Worm (Caenorhabditis elegans) whole organism, young adult: Measurements from ENCODE around the gene flap-1.

Source experiments
- B0336.3 ChIP-seq: fragments of 200-800 bp; sonication (Bioruptor generic); IDR thresholded peaks from 2 replicates; pipeline ENCODE4 v1.3.6; 2022; ENCODE audit warnings: missing genetic modification characterization, missing compliant biosample characterization
- C06A6.2 ChIP-seq: fragments of 200-800 bp; sonication (Bioruptor generic); conservative IDR thresholded peaks from 2 replicates; pipeline ENCODE4 v1.3.6; 2022; ENCODE audit warnings: missing genetic modification characterization, missing compliant biosample characterization
- C17E4.6 ChIP-seq: fragments of 200-800 bp; sonication (Bioruptor generic); IDR thresholded peaks from 2 replicates; pipeline ENCODE4 v1.3.6; 2022; ENCODE audit warnings: missing genetic modification reagents, missing genetic modification characterization, missing compliant biosample characterization
- D2030.7 ChIP-seq: fragments of 200-800 bp; sonication (Bioruptor generic); IDR thresholded peaks from 2 replicates; pipeline ENCODE4 v1.3.6; 2022; ENCODE audit warnings: missing genetic modification reagents, missing genetic modification characterization, missing compliant biosample characterization
- F22D6.2 ChIP-seq: sonication (generic microtip); optimal IDR thresholded peaks from 2 replicates; lab custom pipeline; 2016; ENCODE audit warnings: mild to moderate bottlenecking, missing genetic modification characterization, missing compliant biosample characterization
- F37B4.10 ChIP-seq: fragments of 200-800 bp; sonication (Bioruptor generic); IDR thresholded peaks from 2 replicates; pipeline ENCODE4 v1.3.6; 2022; ENCODE audit warnings: missing genetic modification characterization, missing compliant biosample characterization
- F55B11.4 ChIP-seq: sonication (generic microtip); optimal IDR thresholded peaks from 2 replicates; lab custom pipeline; 2016; ENCODE audit warnings: missing compliant biosample characterization, missing genetic modification characterization, borderline replicate concordance; ENCODE audit not compliant: insufficient read depth
- K11D2.4 ChIP-seq: fragments of 200-800 bp; sonication (Bioruptor generic); IDR thresholded peaks from 2 replicates; pipeline ENCODE4 v1.3.6; 2022; ENCODE audit warnings: missing genetic modification reagents, missing genetic modification characterization, missing compliant biosample characterization
- Y53F4B.3 ChIP-seq: fragments of 200-800 bp; sonication (Bioruptor generic); IDR thresholded peaks from 2 replicates; pipeline ENCODE4 v1.3.6; 2022; ENCODE audit warnings: missing genetic modification reagents, missing genetic modification characterization, missing compliant biosample characterization
- ama-1 ChIP-seq, 3 experiments: fragments of 150-350 bp in 1 of 3; sonication (generic microtip) in 2 of 3; optimal IDR thresholded peaks; 2 replicates each; lab custom pipeline; 2014 to 2018; ENCODE audit warnings: missing biosample characterization in 2 of 3, missing genetic modification characterization in 2 of 3, missing genetic modification reagents in 2 of 3
- aptf-3 ChIP-seq: fragments of 200-800 bp; sonication (Bioruptor generic); IDR thresholded peaks from 2 replicates; pipeline ENCODE4 v1.3.6; 2022; ENCODE audit warnings: missing genetic modification characterization, missing compliant biosample characterization
- atf-7 ChIP-seq: sonication (generic microtip); optimal IDR thresholded peaks from 2 replicates; lab custom pipeline; 2017; ENCODE audit warnings: mild to moderate bottlenecking, missing genetic modification characterization, missing compliant biosample characterization
- attf-3 ChIP-seq: fragments of 200-800 bp; sonication (Bioruptor generic); conservative IDR thresholded peaks from 2 replicates; pipeline ENCODE4 v1.3.6; 2022; ENCODE audit warnings: missing genetic modification reagents, missing genetic modification characterization, missing compliant biosample characterization
- attf-5 ChIP-seq: fragments of 200-800 bp; sonication (Bioruptor generic); optimal IDR thresholded peaks from 2 replicates; lab custom pipeline; 2018; ENCODE audit warnings: mild to moderate bottlenecking, missing genetic modification characterization, missing compliant biosample characterization
- bed-2 ChIP-seq: fragments of 200-800 bp; sonication (Bioruptor generic); IDR thresholded peaks from 2 replicates; pipeline ENCODE4 v1.3.6; 2022; ENCODE audit warnings: missing genetic modification reagents, missing genetic modification characterization, missing compliant biosample characterization
- cebp-1 ChIP-seq, 2 experiments: fragments of 200-800 bp in 1 of 2; sonication (Bioruptor generic) in 1 of 2; sonication (generic microtip) in 1 of 2; IDR thresholded peaks in 1 of 2; optimal IDR thresholded peaks in 1 of 2; 2 replicates each; pipeline versions ENCODE4 v1.3.6 to Lab custom; 2017 to 2022; ENCODE audit warnings: missing compliant biosample characterization in 2 of 2, missing genetic modification characterization in 2 of 2, mild to moderate bottlenecking in 1 of 2, missing genetic modification reagents in 1 of 2, moderate library complexity in 1 of 2
- ceh-40 ChIP-seq: fragments of 200-800 bp; sonication (Bioruptor generic); IDR thresholded peaks from 2 replicates; pipeline ENCODE4 v1.3.6; 2022; ENCODE audit warnings: missing genetic modification characterization, missing compliant biosample characterization
- ceh-91 ChIP-seq: fragments of 200-800 bp; sonication (Bioruptor generic); IDR thresholded peaks from 2 replicates; pipeline ENCODE4 v1.3.6; 2022; ENCODE audit warnings: missing genetic modification reagents, missing genetic modification characterization, missing compliant biosample characterization
- chd-7 ChIP-seq: sonication (generic microtip); optimal IDR thresholded peaks from 2 replicates; lab custom pipeline; 2016; ENCODE audit warnings: mild to moderate bottlenecking, missing genetic modification characterization, moderate library complexity, missing compliant biosample characterization
- die-1 ChIP-seq: sonication (generic microtip); optimal IDR thresholded peaks from 2 replicates; lab custom pipeline; 2016; ENCODE audit warnings: missing genotype, mild to moderate bottlenecking, missing genetic modification characterization, missing compliant biosample characterization
- dox-1 ChIP-seq: fragments of 200-800 bp; sonication (Bioruptor generic); IDR thresholded peaks from 2 replicates; pipeline ENCODE4 v1.3.6; 2022; ENCODE audit warnings: missing genetic modification reagents, missing genetic modification characterization, missing compliant biosample characterization
- ets-4 ChIP-seq: fragments of 200-800 bp; sonication (Bioruptor generic); optimal IDR thresholded peaks from 2 replicates; lab custom pipeline; 2018; ENCODE audit warnings: mild to moderate bottlenecking, missing genetic modification characterization, missing compliant biosample characterization
- fkh-3 ChIP-seq: sonication (generic microtip); optimal IDR thresholded peaks from 2 replicates; lab custom pipeline; 2016; ENCODE audit warnings: mild to moderate bottlenecking, missing genetic modification characterization, missing compliant biosample characterization
- him-1 ChIP-seq: sonication (generic microtip); optimal IDR thresholded peaks from 2 replicates; lab custom pipeline; 2016; ENCODE audit warnings: missing genotype, missing genetic modification reagents, missing genetic modification characterization, missing compliant biosample characterization
- lin-26 ChIP-seq: fragments of 200-800 bp; sonication (Bioruptor generic); IDR thresholded peaks from 2 replicates; pipeline ENCODE4 v1.3.6; 2022; ENCODE audit warnings: missing genetic modification reagents, missing genetic modification characterization, missing compliant biosample characterization
- lin-35 ChIP-seq, 3 experiments: fragments of 150-350 bp in 2 of 3; sonication (generic microtip) in 1 of 3; optimal IDR thresholded peaks; 2 replicates each; lab custom pipeline; 2014 to 2018; ENCODE audit warnings: missing biosample characterization in 3 of 3, missing genetic modification characterization in 3 of 3, missing genetic modification reagents in 3 of 3
- lin-40 ChIP-seq: sonication (generic microtip); optimal IDR thresholded peaks from 2 replicates; lab custom pipeline; 2016; ENCODE audit warnings: missing genetic modification characterization, mild to moderate bottlenecking, missing compliant biosample characterization, missing genotype, missing genetic modification reagents
- lir-1 ChIP-seq: fragments of 200-800 bp; sonication (Bioruptor generic); conservative IDR thresholded peaks from 2 replicates; pipeline ENCODE4 v1.3.6; 2022; ENCODE audit warnings: missing genetic modification reagents, missing genetic modification characterization, missing compliant biosample characterization
- mcd-1 ChIP-seq: fragments of 200-800 bp; sonication (Bioruptor generic); IDR thresholded peaks from 2 replicates; pipeline ENCODE4 v1.3.6; 2022; ENCODE audit warnings: missing genetic modification reagents, missing genetic modification characterization, missing compliant biosample characterization
- nfya-1 ChIP-seq: sonication (generic microtip); optimal IDR thresholded peaks from 2 replicates; lab custom pipeline; 2017; ENCODE audit warnings: antibody characterized with exemption, missing compliant biosample characterization, missing genetic modification characterization, borderline replicate concordance; ENCODE audit not compliant: insufficient read depth
- nfyb-1 ChIP-seq: fragments of 200-800 bp; sonication (Bioruptor generic); IDR thresholded peaks from 2 replicates; pipeline ENCODE4 v1.3.6; 2022; ENCODE audit warnings: missing genetic modification reagents, missing genetic modification characterization, missing compliant biosample characterization
- pbrm-1 ChIP-seq: fragments of 200-800 bp; sonication (Bioruptor generic); IDR thresholded peaks from 2 replicates; pipeline ENCODE4 v1.3.6; 2022; ENCODE audit warnings: missing genetic modification reagents, missing genetic modification characterization, missing compliant biosample characterization
- pha-4 ChIP-seq: fragments of 150-350 bp; sonication (generic microtip); optimal IDR thresholded peaks from 2 replicates; lab custom pipeline; 2014; ENCODE audit warnings: missing biosample characterization, missing genetic modification reagents, missing genetic modification characterization
- rcor-1 ChIP-seq: fragments of 200-800 bp; sonication (Bioruptor generic); IDR thresholded peaks from 2 replicates; pipeline ENCODE4 v1.3.6; 2022; ENCODE audit warnings: missing genetic modification reagents, missing genetic modification characterization, missing compliant biosample characterization
- snpc-1.1 ChIP-seq: sonication (generic microtip); optimal IDR thresholded peaks from 2 replicates; lab custom pipeline; 2017; ENCODE audit warnings: missing genetic modification characterization, mild to moderate bottlenecking, missing compliant biosample characterization, antibody characterized with exemption, moderate library complexity, missing genotype, missing genetic modification reagents; ENCODE audit not compliant: insufficient read depth
- snpc-1.3 ChIP-seq: sonication (generic microtip); optimal IDR thresholded peaks from 2 replicates; lab custom pipeline; 2017; ENCODE audit warnings: missing genetic modification characterization, mild to moderate bottlenecking, missing compliant biosample characterization, antibody characterized with exemption, moderate library complexity, missing genotype, missing genetic modification reagents; ENCODE audit not compliant: insufficient read depth
- somi-1 ChIP-seq: fragments of 200-800 bp; sonication (Bioruptor generic); optimal IDR thresholded peaks from 2 replicates; lab custom pipeline; 2018; ENCODE audit warnings: mild to moderate bottlenecking, missing genetic modification characterization, missing compliant biosample characterization
- sptf-2 ChIP-seq: fragments of 200-800 bp; sonication (Bioruptor generic); optimal IDR thresholded peaks from 2 replicates; lab custom pipeline; 2018; ENCODE audit warnings: mild to moderate bottlenecking, missing genetic modification characterization, missing compliant biosample characterization
- tbp1 ChIP-seq: fragments of 200-800 bp; sonication (Bioruptor generic); optimal IDR thresholded peaks from 2 replicates; lab custom pipeline; 2018; ENCODE audit warnings: mild to moderate bottlenecking, missing genetic modification characterization, missing compliant biosample characterization
- unc-62 ChIP-seq: fragments of 150-350 bp; optimal IDR thresholded peaks from 2 replicates; lab custom pipeline; 2014; ENCODE audit warnings: missing biosample characterization, missing genetic modification reagents, missing genetic modification characterization
- ztf-18 ChIP-seq: sonication (generic microtip); optimal IDR thresholded peaks from 2 replicates; lab custom pipeline; 2016; ENCODE audit warnings: missing genotype, mild to moderate bottlenecking, missing genetic modification characterization, missing compliant biosample characterization
- ztf-22 ChIP-seq: fragments of 200-800 bp; sonication (Bioruptor generic); optimal IDR thresholded peaks from 2 replicates; lab custom pipeline; 2018; ENCODE audit warnings: mild to moderate bottlenecking, missing genetic modification characterization, moderate library complexity, missing compliant biosample characterization
- ztf-26 ChIP-seq: sonication (generic microtip); optimal IDR thresholded peaks from 2 replicates; lab custom pipeline; 2017; ENCODE audit warnings: missing genetic modification characterization, missing compliant biosample characterization
- ztf-6 ChIP-seq: fragments of 200-800 bp; sonication (Bioruptor generic); IDR thresholded peaks from 2 replicates; pipeline ENCODE4 v1.3.6; 2022; ENCODE audit warnings: missing genetic modification reagents, missing genetic modification characterization, missing compliant biosample characterization

The flap-1 gene

DNA sequence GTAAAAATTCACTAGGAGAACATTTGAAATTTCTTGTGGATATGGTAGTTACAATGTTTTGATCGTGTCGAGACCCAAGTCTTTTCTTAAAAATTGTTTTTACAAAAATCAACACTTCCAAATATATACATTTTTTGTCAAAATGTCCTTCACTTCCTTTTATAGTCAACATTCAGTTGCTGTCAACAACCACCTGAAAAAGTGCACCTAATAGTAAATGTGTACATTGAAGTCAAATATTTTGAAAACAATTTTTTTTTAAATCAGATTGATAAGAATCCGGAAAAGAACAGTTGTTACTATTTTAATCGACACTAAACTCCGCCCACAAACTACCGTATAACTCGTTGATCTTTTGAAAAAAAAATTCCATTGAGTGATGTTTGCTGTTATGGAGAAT, 32.9 kb downstream of the flap-1 start:
- TF ChIP-seq ztf-18 (tag; lab: Kevin White, UChicago) (no peak), ztf-6 (GFP tag; lab: Robert Waterston, UW) (no peak), dox-1 (GFP tag; lab: Robert Waterston, UW) (no peak), ceh-91 (GFP tag; lab: Robert Waterston, UW) (no peak), F37B4.10 (GFP tag; lab: Robert Waterston, UW) (no peak), pbrm-1 (GFP tag; lab: Robert Waterston, UW) (no peak), rcor-1 (GFP tag; lab: Robert Waterston, UW) (no peak), K11D2.4 (GFP tag; lab: Robert Waterston, UW) (no peak), F22D6.2 (tag; lab: Kevin White, UChicago) (no peak), C06A6.2 (GFP tag; lab: Robert Waterston, UW) (no peak), lir-1 (GFP tag; lab: Robert Waterston, UW) (no peak)

DNA sequence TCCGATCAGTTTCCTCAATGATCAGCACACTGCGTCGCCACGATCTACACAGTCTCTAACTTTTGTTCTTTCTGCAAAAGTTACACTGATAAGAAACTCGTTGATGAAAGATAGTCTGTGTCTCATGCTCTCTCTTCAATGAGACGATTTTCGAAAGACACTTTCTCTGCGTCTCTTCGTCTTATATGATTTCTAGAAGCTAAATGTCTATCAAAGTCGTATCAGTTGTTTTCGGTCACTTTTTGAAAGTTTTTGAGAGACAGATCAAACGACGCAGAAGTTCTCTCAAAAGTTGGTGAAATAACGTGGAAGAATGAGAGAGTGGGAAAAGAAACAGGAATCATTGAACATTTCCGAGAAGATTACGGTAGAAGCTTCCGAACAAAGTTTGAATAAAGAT, 33.5 kb downstream of the flap-1 start:
- TF ChIP-seq D2030.7 (GFP tag; lab: Robert Waterston, UW) (no peak), mcd-1 (GFP tag; lab: Robert Waterston, UW) (peak; percentile 43; the same call in 1 of the 2 replicates), snpc-1.3 (no peak), attf-3 (GFP tag; lab: Robert Waterston, UW) (no peak), him-1 (tag; lab: Kevin White, UChicago) (peak; percentile 28), ets-4 (GFP tag; lab: Kevin White, UChicago) (peak; percentile 49), unc-62 (peak; percentile 85), Y53F4B.3 (no peak), chd-7 (peak; percentile 52), aptf-3 (no peak), lin-26 (GFP tag; lab: Robert Waterston, UW) (peak; percentile 41; the same call in 1 of the 2 replicates), die-1 (tag; lab: Kevin White, UChicago) (peak; percentile 8), B0336.3 (GFP tag; lab: Robert Waterston, UW) (peak; percentile 75), tbp1 (GFP tag; lab: Kevin White, UChicago) (peak; percentile 54), sptf-2 (GFP tag; lab: Kevin White, UChicago) (no peak), ama-1 (optimal IDR thresholded peaks at IDR 0.05; lab: Kevin White, UChicago) (no peak), ama-1 (GFP tag; optimal IDR thresholded peaks at IDR 0.05; lab: Kevin White, UChicago) (peak in 1 of 2 experiments; percentile 51), dox-1 (GFP tag; lab: Robert Waterston, UW) (peak; percentile 47; the same call in 1 of the 2 replicates), ceh-40 (GFP tag; lab: Robert Waterston, UW) (no peak), C06A6.2 (GFP tag; lab: Robert Waterston, UW) (0 out of 2 replicates have a peak, but pooled peaks have one; percentile 36), ztf-22 (GFP tag; lab: Kevin White, UChicago) (peak; percentile 2), ztf-26 (tag; lab: Kevin White, UChicago) (peak; percentile 31), somi-1 (GFP tag; lab: Kevin White, UChicago) (peak; percentile 58), C17E4.6 (GFP tag; lab: Robert Waterston, UW) (no peak), fkh-3 (tag; lab: Kevin White, UChicago) (no peak), nfyb-1 (GFP tag; lab: Robert Waterston, UW) (peak; percentile 45; the same call in 1 of the 2 replicates), cebp-1 (GFP tag; IDR thresholded peaks at IDR 0.05; lab: Robert Waterston, UW) (no peak), cebp-1 (tag; optimal IDR thresholded peaks at IDR 0.05; lab: Kevin White, UChicago) (peak; percentile 74), rcor-1 (GFP tag; lab: Robert Waterston, UW) (no peak), lir-1 (GFP tag; lab: Robert Waterston, UW) (peak; percentile 25; the same call in 1 of the 2 replicates), attf-5 (GFP tag; lab: Kevin White, UChicago) (peak; percentile 42), lin-40 (peak; percentile 74), lin-35 (GFP tag; optimal IDR thresholded peaks at IDR 0.05; lab: Kevin White, UChicago) (no peak), bed-2 (GFP tag; lab: Robert Waterston, UW) (no peak), F55B11.4 (no peak), pha-4 (tag; lab: Kevin White, UChicago) (peak; percentile 20), snpc-1.1 (tag; lab: Kevin White, UChicago) (no peak), atf-7 (peak; percentile 77), nfya-1 (no peak)
